Worm (Caenorhabditis elegans) whole organism, early embryonic: ENCODE data around the gene B0454.6.

Experiments used
- ama-1 ChIP-seq: fragments of 150-350 bp; optimal IDR thresholded peaks from 2 replicates; lab custom pipeline; 2014
- scrt-1 ChIP-seq: fragments of 200-800 bp; sonication (Bioruptor generic); IDR thresholded peaks from 2 replicates; pipeline ENCODE4 v1.3.6; 2022; ENCODE audit warnings: missing genetic modification characterization, missing compliant biosample characterization

- TF ChIP-seq scrt-1 (GFP tag; lab: Robert Waterston, UW) (no peak), ama-1 (lab: Kevin White, UChicago) (no peak)
These were observed 30.4 kb upstream of the B0454.6 start, which contains the start of gene lido-10 for ce11 chrII:3002211-3002610.
